Fruit fly (Drosophila melanogaster): ENCODE results near the gene ND-24L.

ND-24L gene

dm6 chr3L:17320711-17321110, at the start of gene ND-24L:
TSS of gene ND-24L (minus strand) at chr3L:17320811.
- no peak for TF ChIP-seq CG17801 (GFP tag; optimal IDR thresholded peaks at IDR 0.05; ENCODE audit: partially characterized antibody)

- no peak for TF ChIP-seq CG17801 (GFP tag; optimal IDR thresholded peaks at IDR 0.05; ENCODE audit: partially characterized antibody)
Observed at dm6 chr3L:17366936-17367335, 46.3 kb upstream of the ND-24L start.

dm6 chr3L:17364023-17364422, 43.4 kb upstream of the ND-24L start:
- TF ChIP-seq CG17801 (GFP tag; optimal IDR thresholded peaks at IDR 0.05; ENCODE audit: partially characterized antibody), result no peak

dm6 chr3L:17362940-17363339, 42.3 kb upstream of the ND-24L start:
- TF ChIP-seq CG17801 (GFP tag; optimal IDR thresholded peaks at IDR 0.05; ENCODE audit: partially characterized antibody), result no peak

- no peak for TF ChIP-seq CG17801 (GFP tag; optimal IDR thresholded peaks at IDR 0.05; ENCODE audit: partially characterized antibody)
Observed at dm6 chr3L:17361925-17362324, 41.3 kb upstream of the ND-24L start.

- no peak for TF ChIP-seq CG17801 (GFP tag; optimal IDR thresholded peaks at IDR 0.05; ENCODE audit: partially characterized antibody)
Observed at dm6 chr3L:17359225-17359773, 38.7 kb upstream of the ND-24L start, which contains the start of gene tap. TSS of gene tap (plus strand) at chr3L:17359682.

- no peak for TF ChIP-seq CG17801 (GFP tag; optimal IDR thresholded peaks at IDR 0.05; ENCODE audit: partially characterized antibody)
Observed at dm6 chr3L:17358490-17358889, 37.9 kb upstream of the ND-24L start.

- no peak for TF ChIP-seq CG17801 (GFP tag; optimal IDR thresholded peaks at IDR 0.05; ENCODE audit: partially characterized antibody)
Observed at dm6 chr3L:17357431-17357830, 36.8 kb upstream of the ND-24L start.

- no peak for TF ChIP-seq CG17801 (GFP tag; optimal IDR thresholded peaks at IDR 0.05; ENCODE audit: partially characterized antibody)
Observed at dm6 chr3L:17352812-17353211, 32.2 kb upstream of the ND-24L start.

- no peak for TF ChIP-seq CG17801 (GFP tag; optimal IDR thresholded peaks at IDR 0.05; ENCODE audit: partially characterized antibody)
Observed at dm6 chr3L:17351522-17351921, 30.9 kb upstream of the ND-24L start, which contains the start of gene CG7692. TSS of gene CG7692 (plus strand) at chr3L:17351822.

dm6 chr3L:17349604-17350003, 29.0 kb upstream of the ND-24L start, which contains the start of gene Mip:
TSS of gene Mip (minus strand) at chr3L:17349666.
- TF ChIP-seq CG17801 (GFP tag; optimal IDR thresholded peaks at IDR 0.05; ENCODE audit: partially characterized antibody), result no peak

dm6 chr3L:17346393-17346792, 25.8 kb upstream of the ND-24L start:
- no peak for TF ChIP-seq CG17801 (GFP tag; optimal IDR thresholded peaks at IDR 0.05; ENCODE audit: partially characterized antibody)

- TF ChIP-seq CG17801 (GFP tag; optimal IDR thresholded peaks at IDR 0.05; ENCODE audit: partially characterized antibody), result no peak
Observed at dm6 chr3L:17344596-17344995, 24.0 kb upstream of the ND-24L start, which contains the start of gene brv2. TSS of gene brv2 (minus strand) at chr3L:17344696.

- TF ChIP-seq CG17801 (GFP tag; optimal IDR thresholded peaks at IDR 0.05; ENCODE audit: partially characterized antibody), result no peak
Observed at dm6 chr3L:17341216-17341615, 20.6 kb upstream of the ND-24L start, which contains the start of gene CG13727. TSS of gene CG13727 (minus strand) at chr3L:17341316.

- no peak for TF ChIP-seq CG17801 (GFP tag; optimal IDR thresholded peaks at IDR 0.05; ENCODE audit: partially characterized antibody)
Observed at dm6 chr3L:17339756-17340155, 19.1 kb upstream of the ND-24L start.

dm6 chr3L:17339122-17339521, 18.5 kb upstream of the ND-24L start, which contains the start of gene CG6479:
TSS of gene CG6479 (minus strand) at chr3L:17339262.
- TF ChIP-seq CG17801 (GFP tag; optimal IDR thresholded peaks at IDR 0.05; ENCODE audit: partially characterized antibody), result no peak

- TF ChIP-seq CG17801 (GFP tag; optimal IDR thresholded peaks at IDR 0.05; ENCODE audit: partially characterized antibody), result no peak
Observed at dm6 chr3L:17329069-17329468, 8.5 kb upstream of the ND-24L start, which contains the start of gene Or74a. TSS of gene Or74a (minus strand) at chr3L:17329169.
